Worm (Caenorhabditis elegans) whole organism, mixed stage, embryonic: ENCODE measurements around the gene C15H11.10.

ENCODE experiments used
- blmp-1 ChIP-seq: fragments of 150-350 bp; optimal IDR thresholded peaks from 2 replicates; lab custom pipeline; 2014; ENCODE audit warnings: missing biosample characterization, missing genetic modification characterization
- elt-3 ChIP-seq: fragments of 150-350 bp; optimal IDR thresholded peaks from 2 replicates; lab custom pipeline; 2014; ENCODE audit warnings: missing biosample characterization, missing genetic modification characterization
- mab-5 ChIP-seq: fragments of 150-350 bp; optimal IDR thresholded peaks from 2 replicates; lab custom pipeline; 2014; ENCODE audit warnings: missing biosample characterization, missing genetic modification characterization
- nhr-12 ChIP-seq: fragments of 150-350 bp; optimal IDR thresholded peaks from 2 replicates; lab custom pipeline; 2014; ENCODE audit warnings: missing biosample characterization, missing genetic modification characterization
- nhr-2 ChIP-seq: fragments of 150-350 bp; optimal IDR thresholded peaks from 2 replicates; lab custom pipeline; 2014; ENCODE audit warnings: missing biosample characterization, missing genetic modification characterization
- nhr-28 ChIP-seq: fragments of 150-350 bp; optimal IDR thresholded peaks from 2 replicates; lab custom pipeline; 2014; ENCODE audit warnings: missing biosample characterization, missing genetic modification characterization
- snpc-4 ChIP-seq: fragments of 150-350 bp; optimal IDR thresholded peaks from 2 replicates; lab custom pipeline; 2014; ENCODE audit warnings: missing biosample characterization, missing genetic modification characterization
- unc-120 ChIP-seq: sonication (generic microtip); optimal IDR thresholded peaks from 2 replicates; lab custom pipeline; 2017; ENCODE audit warnings: missing genetic modification characterization, missing compliant biosample characterization; ENCODE audit not compliant: poor library complexity, severe bottlenecking
- unc-39 ChIP-seq: fragments of 150-350 bp; optimal IDR thresholded peaks from 2 replicates; lab custom pipeline; 2014; ENCODE audit warnings: missing biosample characterization, missing genetic modification characterization
- unc-62 ChIP-seq: fragments of 150-350 bp; optimal IDR thresholded peaks from 2 replicates; lab custom pipeline; 2014; ENCODE audit warnings: missing biosample characterization, missing genetic modification reagents, missing genetic modification characterization

- TF ChIP-seq nhr-12 (tag; lab: Kevin White, UChicago) (no peak), elt-3 (tag; lab: Kevin White, UChicago) (no peak), unc-62 (GFP tag; lab: Kevin White, UChicago) (no peak), mab-5 (tag; lab: Kevin White, UChicago) (no peak), unc-39 (tag; lab: Kevin White, UChicago) (no peak), snpc-4 (no peak), nhr-2 (tag; lab: Kevin White, UChicago) (no peak), unc-120 (tag; lab: Kevin White, UChicago) (no peak), blmp-1 (no peak), nhr-28 (tag; lab: Kevin White, UChicago) (no peak)
Measured at ce11 chrV:14414964-14415564, 23.1 kb downstream of the C15H11.10 start, which contains the start of the genes nxf-1 and C15H11.11.
